Fruit fly (Drosophila melanogaster) S2 (cell line): Measurements from ENCODE around the gene CG18789.

Experiments
- CG8478 ChIP-seq: fragments of >200 bp; optimal IDR thresholded peaks from 2 replicates; lab custom pipeline; 2018
- CTCF ChIP-seq, 2 experiments: fragments of >200 bp; optimal IDR thresholded peaks; 2 replicates each; lab custom pipeline; 2018

dm6 chr2L:11968581-11969272 is 26.5 kb downstream of the CG18789 start:
- TF ChIP-seq CG8478, result no peak
- TF ChIP-seq CTCF (optimal IDR thresholded peaks at IDR 0.05; lab: Kevin White, UChicago), result no peak
